Fruit fly (Drosophila melanogaster): ENCODE data around the gene CG17721.

The CG17721 gene

dm6 chr3R:11253768-11254167 is 18.8 kb downstream of the CG17721 start:
- TF ChIP-seq noc (tag; optimal IDR thresholded peaks at IDR 0.05): no peak

dm6 chr3R:11254382-11254953 is 19.5 kb downstream of the CG17721 start:
- TF ChIP-seq noc (tag; optimal IDR thresholded peaks at IDR 0.05): no peak

- no peak for TF ChIP-seq noc (tag; optimal IDR thresholded peaks at IDR 0.05)
These were observed 22.6 kb downstream of the CG17721 start for dm6 chr3R:11257537-11257936.

dm6 chr3R:11260966-11261530 is 26.1 kb downstream of the CG17721 start:
- TF ChIP-seq noc (tag; optimal IDR thresholded peaks at IDR 0.05): no peak

dm6 chr3R:11263579-11263978 is 28.6 kb downstream of the CG17721 start:
- TF ChIP-seq noc (tag; optimal IDR thresholded peaks at IDR 0.05): no peak

dm6 chr3R:11269013-11269412 is 34.1 kb downstream of the CG17721 start:
- no peak for TF ChIP-seq noc (tag; optimal IDR thresholded peaks at IDR 0.05)

dm6 chr3R:11270574-11270973 is 35.6 kb downstream of the CG17721 start:
- no peak for TF ChIP-seq noc (tag; optimal IDR thresholded peaks at IDR 0.05)

- TF ChIP-seq noc (tag; optimal IDR thresholded peaks at IDR 0.05): no peak
These were observed 37.7 kb downstream of the CG17721 start for dm6 chr3R:11272667-11273066.

- no peak for TF ChIP-seq noc (tag; optimal IDR thresholded peaks at IDR 0.05)
These were observed 46.9 kb downstream of the CG17721 start for dm6 chr3R:11281887-11282286.
